Fruit fly (Drosophila melanogaster) whole organism, embryonic: Measurements from ENCODE around the gene TTLL4A.
A peak's percentile ranks its signal among the peaks of the same experiment; 100 is the strongest.

Experiments used
- Bdp1 ChIP-seq: fragments of 200-800 bp; sonication (Bioruptor generic); optimal IDR thresholded peaks from 3 replicates; lab custom pipeline; 2016; ENCODE audit warnings: missing biosample characterization, missing genetic modification characterization
- CG10979 ChIP-seq: fragments of 200-800 bp; sonication (Bioruptor generic); optimal IDR thresholded peaks from 2 replicates; lab custom pipeline; 2018; ENCODE audit warnings: missing biosample characterization, mild to moderate bottlenecking, missing genetic modification characterization, moderate library complexity
- CG11085 ChIP-seq: fragments of 200-800 bp; sonication (Bioruptor generic); IDR thresholded peaks from 2 replicates; pipeline ENCODE4 v1.3.6; 2022; ENCODE audit warnings: missing biosample characterization, missing genetic modification characterization
- CG1233 ChIP-seq: fragments of 200-800 bp; sonication (Bioruptor generic); optimal IDR thresholded peaks from 4 replicates; lab custom pipeline; 2018; ENCODE audit warnings: missing biosample characterization, mild to moderate bottlenecking, missing genetic modification characterization
- CG12391 ChIP-seq: fragments of 200-800 bp; sonication (Bioruptor generic); optimal IDR thresholded peaks from 3 replicates; lab custom pipeline; 2018; ENCODE audit warnings: missing biosample characterization, mild to moderate bottlenecking, missing genetic modification characterization, moderate library complexity
- CG13296 ChIP-seq: fragments of 200-800 bp; sonication (Bioruptor generic); optimal IDR thresholded peaks from 3 replicates; lab custom pipeline; 2018; ENCODE audit warnings: missing biosample characterization, mild to moderate bottlenecking, missing genetic modification characterization
- CG14965 ChIP-seq: fragments of 200-800 bp; sonication (Bioruptor generic); optimal IDR thresholded peaks from 2 replicates; lab custom pipeline; 2016; ENCODE audit warnings: missing biosample characterization, missing genetic modification characterization, borderline replicate concordance
- CG2678 ChIP-seq: fragments of 200-800 bp; sonication (Bioruptor generic); optimal IDR thresholded peaks from 3 replicates; lab custom pipeline; 2019; ENCODE audit warnings: missing biosample characterization, mild to moderate bottlenecking, missing genetic modification characterization, moderate library complexity
- CG30431 ChIP-seq: fragments of 200-800 bp; sonication (Bioruptor generic); optimal IDR thresholded peaks from 2 replicates; lab custom pipeline; 2017; ENCODE audit warnings: missing biosample characterization, missing genetic modification characterization
- CG34224 ChIP-seq: fragments of 200-800 bp; sonication (Bioruptor generic); IDR thresholded peaks from 3 replicates; pipeline ENCODE4 v1.3.6; 2022; ENCODE audit warnings: missing biosample characterization, missing genetic modification characterization; ENCODE audit not compliant: partially characterized antibody
- CG3847 ChIP-seq: fragments of 200-800 bp; sonication (Bioruptor generic); IDR thresholded peaks from 2 replicates; pipeline ENCODE4 v1.3.6; 2022; ENCODE audit warnings: missing biosample characterization, missing genetic modification characterization
- CG3995 ChIP-seq: fragments of 200-800 bp; sonication (Bioruptor generic); optimal IDR thresholded peaks from 3 replicates; lab custom pipeline; 2016; ENCODE audit warnings: missing biosample characterization, missing genetic modification characterization
- CG42726 ChIP-seq: fragments of 200-800 bp; sonication (Bioruptor generic); IDR thresholded peaks from 2 replicates; pipeline ENCODE4 v1.3.6; 2022; ENCODE audit warnings: missing biosample characterization, missing genetic modification characterization; ENCODE audit not compliant: partially characterized antibody
- CG6765 ChIP-seq: fragments of 200-800 bp; sonication (Bioruptor generic); optimal IDR thresholded peaks from 3 replicates; lab custom pipeline; 2017; ENCODE audit warnings: missing biosample characterization, mild to moderate bottlenecking, missing genetic modification characterization
- CG7357 ChIP-seq: fragments of 200-800 bp; sonication (Bioruptor generic); IDR thresholded peaks from 3 replicates; pipeline ENCODE4 v1.3.6; 2022; ENCODE audit warnings: missing biosample characterization, missing genetic modification characterization
- CG7745 ChIP-seq: fragments of 200-800 bp; sonication (Bioruptor generic); optimal IDR thresholded peaks from 2 replicates; lab custom pipeline; 2018; ENCODE audit warnings: missing biosample characterization, mild to moderate bottlenecking, missing genetic modification characterization, moderate library complexity
- CG7786 ChIP-seq: fragments of 200-800 bp; sonication (Bioruptor generic); optimal IDR thresholded peaks from 2 replicates; lab custom pipeline; 2016; ENCODE audit warnings: missing biosample characterization, missing genetic modification characterization
- CG8478 ChIP-seq: fragments of >200 bp; optimal IDR thresholded peaks from 2 replicates; lab custom pipeline; 2018
- CG9797 ChIP-seq: fragments of 200-800 bp; sonication (Bioruptor generic); optimal IDR thresholded peaks from 3 replicates; lab custom pipeline; 2018; ENCODE audit warnings: missing biosample characterization, mild to moderate bottlenecking, missing genetic modification characterization
- CG9876 ChIP-seq: fragments of 200-800 bp; sonication (Bioruptor generic); optimal IDR thresholded peaks from 2 replicates; lab custom pipeline; 2016; ENCODE audit warnings: missing biosample characterization, missing genetic modification characterization
- CG9932 ChIP-seq: fragments of 200-800 bp; sonication (Bioruptor generic); IDR thresholded peaks from 2 replicates; pipeline ENCODE4 v1.3.6; 2022; ENCODE audit warnings: missing biosample characterization, missing genetic modification characterization
- Chrac-16 ChIP-seq: fragments of 200-800 bp; sonication (Bioruptor generic); optimal IDR thresholded peaks from 3 replicates; lab custom pipeline; 2016; ENCODE audit warnings: missing biosample characterization, missing genetic modification characterization
- D ChIP-seq, 2 experiments: fragments of 200-800 bp in 1 of 2; fragments of >200 bp in 1 of 2; sonication (Bioruptor generic) in 1 of 2; optimal IDR thresholded peaks; 2 replicates in 1 of 2; 3 replicates in 1 of 2; lab custom pipeline; 2017; ENCODE audit warnings: mild to moderate bottlenecking in 1 of 2, missing biosample characterization in 1 of 2, missing genetic modification characterization in 1 of 2, missing genetic modification reagents in 1 of 2
- Deaf1 ChIP-seq: fragments of 200-800 bp; optimal IDR thresholded peaks from 3 replicates; lab custom pipeline; 2019; ENCODE audit warnings: missing biosample characterization, mild to moderate bottlenecking, missing genetic modification characterization, moderate library complexity
- Dek ChIP-seq: fragments of 200-800 bp; sonication (Bioruptor generic); optimal IDR thresholded peaks from 3 replicates; lab custom pipeline; 2019; ENCODE audit warnings: missing biosample characterization, mild to moderate bottlenecking, missing genetic modification characterization, moderate library complexity
- Dip3 ChIP-seq: fragments of 200-800 bp; sonication (Bioruptor generic); optimal IDR thresholded peaks from 3 replicates; lab custom pipeline; 2016; ENCODE audit warnings: missing biosample characterization, missing genetic modification characterization
- Dp ChIP-seq: fragments of 200-800 bp; sonication (Bioruptor generic); optimal IDR thresholded peaks from 2 replicates; lab custom pipeline; 2018; ENCODE audit warnings: missing biosample characterization, mild to moderate bottlenecking, missing genetic modification characterization, moderate library complexity
- H2.0 ChIP-seq: fragments of 200-800 bp; sonication (Bioruptor generic); IDR thresholded peaks from 2 replicates; pipeline ENCODE4 v1.3.6; 2022; ENCODE audit warnings: missing biosample characterization, missing genetic modification characterization
- Hey ChIP-seq: fragments of 200-800 bp; sonication (Bioruptor generic); optimal IDR thresholded peaks from 3 replicates; lab custom pipeline; 2018; ENCODE audit warnings: missing biosample characterization, mild to moderate bottlenecking, missing genetic modification characterization
- NC2α ChIP-seq: fragments of 200-800 bp; sonication (Bioruptor generic); optimal IDR thresholded peaks from 2 replicates; lab custom pipeline; 2016; ENCODE audit warnings: missing biosample characterization, missing genetic modification characterization
- NC2β ChIP-seq: fragments of 200-800 bp; sonication (Bioruptor generic); optimal IDR thresholded peaks from 2 replicates; lab custom pipeline; 2016; ENCODE audit warnings: missing biosample characterization, missing genetic modification characterization
- Nf-YA ChIP-seq: fragments of 200-800 bp; sonication (Bioruptor generic); IDR thresholded peaks from 2 replicates; pipeline ENCODE4 v1.3.6; 2022; ENCODE audit warnings: missing biosample characterization, missing genetic modification characterization
- Nf-YB ChIP-seq: fragments of 200-800 bp; sonication (Bioruptor generic); optimal IDR thresholded peaks from 3 replicates; lab custom pipeline; 2019; ENCODE audit warnings: missing biosample characterization, mild to moderate bottlenecking, missing genetic modification characterization, moderate library complexity
- Oaz ChIP-seq: fragments of 200-800 bp; sonication (Bioruptor generic); IDR thresholded peaks from 2 replicates; pipeline ENCODE4 v1.3.6; 2022; ENCODE audit warnings: missing biosample characterization, missing genetic modification characterization
- ac ChIP-seq: fragments of 200-800 bp; sonication (Bioruptor generic); optimal IDR thresholded peaks from 3 replicates; lab custom pipeline; 2017; ENCODE audit warnings: missing biosample characterization, mild to moderate bottlenecking, missing genetic modification characterization
- corto ChIP-seq: fragments of 200-800 bp; sonication (Bioruptor generic); optimal IDR thresholded peaks from 2 replicates; lab custom pipeline; 2016; ENCODE audit warnings: missing biosample characterization, mild to moderate bottlenecking, missing genetic modification characterization, moderate library complexity
- ewg ChIP-seq: fragments of 200-800 bp; sonication (Bioruptor generic); optimal IDR thresholded peaks from 3 replicates; lab custom pipeline; 2017; ENCODE audit warnings: mild to moderate bottlenecking, missing biosample characterization, missing genetic modification reagents, missing genetic modification characterization
- fu2 ChIP-seq: fragments of 200-800 bp; sonication (Bioruptor generic); optimal IDR thresholded peaks from 2 replicates; lab custom pipeline; 2016; ENCODE audit warnings: missing biosample characterization, missing genetic modification characterization
- gro ChIP-seq: fragments of 200-800 bp; sonication (Bioruptor generic); optimal IDR thresholded peaks from 2 replicates; lab custom pipeline; 2016; ENCODE audit warnings: missing biosample characterization, missing genetic modification characterization
- luna ChIP-seq: fragments of 200-800 bp; sonication (Bioruptor generic); optimal IDR thresholded peaks from 2 replicates; lab custom pipeline; 2016; ENCODE audit warnings: missing biosample characterization, missing genetic modification characterization
- mld ChIP-seq: fragments of 200-800 bp; sonication (Bioruptor generic); IDR thresholded peaks from 3 replicates; pipeline ENCODE4 v1.3.6; 2022; ENCODE audit warnings: missing biosample characterization, missing genetic modification characterization; ENCODE audit not compliant: partially characterized antibody
- org-1 ChIP-seq: fragments of 200-800 bp; sonication (Bioruptor generic); optimal IDR thresholded peaks from 2 replicates; lab custom pipeline; 2017; ENCODE audit warnings: missing biosample characterization, missing genetic modification characterization
- otp ChIP-seq: fragments of 200-800 bp; sonication (Bioruptor generic); IDR thresholded peaks from 3 replicates; pipeline ENCODE4, ENCODE4 v1.3.6; 2022; ENCODE audit warnings: missing biosample characterization, missing genetic modification characterization
- peb ChIP-seq: fragments of 200-800 bp; sonication (Bioruptor generic); IDR thresholded peaks from 2 replicates; pipeline ENCODE4 v1.3.6; 2022; ENCODE audit warnings: missing biosample characterization, missing genetic modification characterization
- phol ChIP-seq: fragments of 200-800 bp; sonication (Bioruptor generic); optimal IDR thresholded peaks from 3 replicates; lab custom pipeline; 2018; ENCODE audit warnings: missing biosample characterization, mild to moderate bottlenecking, missing genetic modification characterization, moderate library complexity
- pum ChIP-seq: fragments of 200-800 bp; sonication (Bioruptor generic); optimal IDR thresholded peaks from 2 replicates; lab custom pipeline; 2016; ENCODE audit warnings: missing biosample characterization, missing genetic modification characterization
- ranshi ChIP-seq: fragments of 200-800 bp; sonication (Bioruptor generic); IDR thresholded peaks from 2 replicates; pipeline ENCODE4 v1.3.6; 2022; ENCODE audit warnings: missing biosample characterization, missing genetic modification characterization
- trh ChIP-seq: fragments of 200-800 bp; sonication (Bioruptor generic); optimal IDR thresholded peaks from 2 replicates; lab custom pipeline; 2016; ENCODE audit warnings: missing biosample characterization, missing genetic modification characterization
- usp ChIP-seq: fragments of >200 bp; optimal IDR thresholded peaks from 2 replicates; lab custom pipeline; 2017; ENCODE audit warnings: missing biosample characterization, missing genetic modification characterization
- vnd ChIP-seq: fragments of 200-800 bp; sonication (Bioruptor generic); IDR thresholded peaks from 3 replicates; pipeline ENCODE4 v1.3.6; 2022; ENCODE audit warnings: missing biosample characterization, missing genetic modification characterization; ENCODE audit not compliant: partially characterized antibody
- wek ChIP-seq: fragments of 200-800 bp; sonication (Bioruptor generic); optimal IDR thresholded peaks from 3 replicates; lab custom pipeline; 2018; ENCODE audit warnings: missing biosample characterization, mild to moderate bottlenecking, missing genetic modification characterization, moderate library complexity

The TTLL4A gene

dm6 chr2L:10987370-10987853 is 1.8 kb upstream of the TTLL4A start, which contains the start of the genes piwi and CG12253 (continued):
- peak; percentile 25 for TF ChIP-seq Dip3 (GFP tag; lab: Kevin White, UChicago)
- peak; percentile 80 for TF ChIP-seq phol
- no peak for TF ChIP-seq usp (GFP tag; lab: Kevin White, UChicago)
- peak; percentile 66 for TF ChIP-seq CG9932 (GFP tag; lab: Robert Waterston, UW)
- no peak for TF ChIP-seq CG2678 (tag; lab: Kevin White, UChicago)
- TF ChIP-seq gro (GFP tag; lab: Kevin White, UChicago), result no peak
- peak; percentile 31 for TF ChIP-seq CG9797 (GFP tag; lab: Kevin White, UChicago)
- TF ChIP-seq fu2 (GFP tag; lab: Kevin White, UChicago), result peak; percentile 35
- TF ChIP-seq CG30431, result no peak
- TF ChIP-seq CG7357 (GFP tag; lab: Robert Waterston, UW), result no peak
- TF ChIP-seq Nf-YA (GFP tag; lab: Robert Waterston, UW), result peak; percentile 55
- TF ChIP-seq Chrac-16, result peak; percentile 78
- TF ChIP-seq otp (GFP tag; lab: Robert Waterston, UW), result no peak
- peak; percentile 77; the same call in 1 of the 2 replicates for TF ChIP-seq ranshi (GFP tag; lab: Robert Waterston, UW)
- TF ChIP-seq Hey (tag; lab: Kevin White, UChicago), result no peak
- no peak for TF ChIP-seq NC2β (GFP tag; lab: Kevin White, UChicago)
- TF ChIP-seq Dp (GFP tag; lab: Kevin White, UChicago), result peak; percentile 40
- TF ChIP-seq H2.0 (GFP tag; lab: Robert Waterston, UW), result peak; percentile 70
- TF ChIP-seq pum (GFP tag; lab: Kevin White, UChicago), result peak; percentile 28
- TF ChIP-seq Bdp1, result no peak
- TF ChIP-seq corto (GFP tag; lab: Kevin White, UChicago), result no peak
- no peak for TF ChIP-seq wek (GFP tag; lab: Kevin White, UChicago)
- no peak for TF ChIP-seq NC2α (GFP tag; lab: Kevin White, UChicago)
- TF ChIP-seq CG13296, result peak; percentile 17
- peak; percentile 64 for TF ChIP-seq ewg (GFP tag; lab: Kevin White, UChicago)
- peak; percentile 41 for TF ChIP-seq CG1233
- peak; percentile 84 for TF ChIP-seq CG3847
- no peak for TF ChIP-seq CG8478 (lab: Kevin White, UChicago)
- no peak for TF ChIP-seq CG3995 (GFP tag; lab: Kevin White, UChicago)
- no peak for TF ChIP-seq CG11085 (GFP tag; lab: Robert Waterston, UW)
- peak; percentile 63 for TF ChIP-seq trh (GFP tag; lab: Kevin White, UChicago)
- no peak for TF ChIP-seq CG42726 (GFP tag; lab: Robert Waterston, UW)
- TF ChIP-seq org-1 (GFP tag; lab: Kevin White, UChicago), result peak; percentile 57
- no peak for TF ChIP-seq CG6765 (GFP tag; lab: Kevin White, UChicago)
- TF ChIP-seq Dek (tag; lab: Kevin White, UChicago), result no peak
- TF ChIP-seq mld (GFP tag; lab: Robert Waterston, UW), result no peak
- no peak for TF ChIP-seq vnd (GFP tag; lab: Robert Waterston, UW)
- TF ChIP-seq CG9876 (GFP tag; lab: Kevin White, UChicago), result no peak
- peak; percentile 93 for TF ChIP-seq CG12391 (tag; lab: Kevin White, UChicago)
- peak; percentile 77 for TF ChIP-seq CG10979 (tag; lab: Kevin White, UChicago)
- no peak for TF ChIP-seq Deaf1 (tag; lab: Kevin White, UChicago)
- no peak for TF ChIP-seq CG7786
- TF ChIP-seq D (optimal IDR thresholded peaks at IDR 0.05; lab: Kevin White, UChicago), result no peak
- TF ChIP-seq D (GFP tag; optimal IDR thresholded peaks at IDR 0.05; lab: Kevin White, UChicago), result peak; percentile 28
- 0 out of 2 replicates have a peak, but pooled peaks have one; percentile 39 for TF ChIP-seq Oaz (GFP tag; lab: Robert Waterston, UW)
- TF ChIP-seq CG34224 (GFP tag; lab: Robert Waterston, UW), result no peak
- no peak for TF ChIP-seq CG7745 (tag; lab: Kevin White, UChicago)
- no peak for TF ChIP-seq peb
- TF ChIP-seq ac, result no peak
- peak; percentile 70 for TF ChIP-seq Nf-YB
- no peak for TF ChIP-seq luna (GFP tag; lab: Kevin White, UChicago)
- no peak for TF ChIP-seq CG14965 (GFP tag; lab: Kevin White, UChicago)
